Worm (Caenorhabditis elegans): Measurements from ENCODE around the gene odr-1.
A peak's percentile ranks its signal among the peaks of the same experiment; 100 is the strongest.

The odr-1 gene

DNA sequence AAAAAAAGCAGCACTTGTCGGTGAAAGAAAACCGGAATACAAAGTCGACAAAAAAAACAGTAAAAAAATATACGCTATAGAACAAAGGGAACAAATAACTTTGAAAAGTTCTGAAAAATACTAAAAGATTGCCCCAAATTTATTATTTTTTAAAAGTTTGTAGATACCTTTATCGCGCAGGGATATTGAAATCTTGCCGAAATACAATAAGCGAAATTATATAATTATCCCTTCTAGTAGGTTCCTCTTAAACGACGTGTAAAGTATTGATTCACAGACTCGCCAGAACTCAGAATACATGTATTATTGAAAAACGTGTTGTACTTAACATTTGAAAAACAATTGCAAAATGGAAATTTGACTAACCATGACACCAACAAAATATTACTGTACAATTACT lies 36.4 kb downstream of the odr-1 start:
- TF ChIP-seq snpc-1.2 (GFP tag; IDR thresholded peaks at IDR 0.05): no peak
- no peak for TF ChIP-seq tag-97 (GFP tag; IDR thresholded peaks at IDR 0.05)
- peak; percentile 53 for TF ChIP-seq ceh-32 (tag; optimal IDR thresholded peaks at IDR 0.05; ENCODE audit: poor library complexity)
- no peak for TF ChIP-seq snpc-4 (tag; optimal IDR thresholded peaks at IDR 0.05)
- peak in 1 of 2 experiments; percentile 27 for TF ChIP-seq ZK546.5 (tag; optimal IDR thresholded peaks at IDR 0.05)
- TF ChIP-seq egl-27 (tag; optimal IDR thresholded peaks at IDR 0.05): no peak
- TF ChIP-seq zfp-2 (tag; optimal IDR thresholded peaks at IDR 0.05): peak; percentile 30
- no peak for TF ChIP-seq set-16 (GFP tag; IDR thresholded peaks at IDR 0.05)
- TF ChIP-seq lin-38 (GFP tag; IDR thresholded peaks at IDR 0.05): peak; percentile 70
- TF ChIP-seq F44E2.7 (GFP tag; IDR thresholded peaks at IDR 0.05): no peak
- TF ChIP-seq nhr-28 (tag; optimal IDR thresholded peaks at IDR 0.05): peak; percentile 80
- peak; percentile 75; the same call in 1 of the 2 replicates for TF ChIP-seq mdt-29 (GFP tag; IDR thresholded peaks at IDR 0.05)
- TF ChIP-seq hlh-30 (tag; optimal IDR thresholded peaks at IDR 0.05; ENCODE audit: insufficient read depth): peak; percentile 81
- no peak for TF ChIP-seq daf-19 (GFP tag; conservative IDR thresholded peaks at IDR 0.05)
- peak; percentile 72 for TF ChIP-seq ceh-28 (tag; optimal IDR thresholded peaks at IDR 0.05)
- no peak for TF ChIP-seq R02D3.7 (tag; optimal IDR thresholded peaks at IDR 0.05)
- no peak for TF ChIP-seq ama-1 (optimal IDR thresholded peaks at IDR 0.05)
- TF ChIP-seq fkh-10 (GFP tag; optimal IDR thresholded peaks at IDR 0.05): peak; percentile 82
- peak; percentile 95 for TF ChIP-seq ztf-7 (tag; optimal IDR thresholded peaks at IDR 0.05)
- peak; percentile 66 for TF ChIP-seq php-3 (GFP tag; IDR thresholded peaks at IDR 0.05)
- TF ChIP-seq pha-4 (GFP tag; IDR thresholded peaks at IDR 0.05): peak; percentile 77; the same call in 1 of the 2 replicates
- TF ChIP-seq pha-4 (tag; optimal IDR thresholded peaks at IDR 0.05): peak; percentile 43
- TF ChIP-seq sdz-12 (GFP tag; optimal IDR thresholded peaks at IDR 0.05): no peak
- peak; percentile 83 for TF ChIP-seq dmd-6 (GFP tag; IDR thresholded peaks at IDR 0.05)
- TF ChIP-seq nhr-25 (tag; optimal IDR thresholded peaks at IDR 0.05; ENCODE audit: borderline replicate concordance, insufficient read depth): no peak
- no peak for TF ChIP-seq unc-130 (GFP tag; optimal IDR thresholded peaks at IDR 0.05)
- peak; percentile 98 for TF ChIP-seq mep-1 (tag; optimal IDR thresholded peaks at IDR 0.05)
- peak in 1 of 2 experiments; percentile 68 for TF ChIP-seq unc-62 (GFP tag; optimal IDR thresholded peaks at IDR 0.05 in 1 of 2)
- TF ChIP-seq unc-62 (tag; optimal IDR thresholded peaks at IDR 0.05): no peak
- no peak for TF ChIP-seq ZK337.2 (GFP tag; IDR thresholded peaks at IDR 0.05)
- TF ChIP-seq ceh-20 (GFP tag; IDR thresholded peaks at IDR 0.05): peak; percentile 61; the same call in 1 of the 2 replicates
- TF ChIP-seq nhr-237 (tag; optimal IDR thresholded peaks at IDR 0.05): peak; percentile 60
- peak; percentile 96 for TF ChIP-seq hmg-1.1 (GFP tag; IDR thresholded peaks at IDR 0.05)
- no peak for TF ChIP-seq daf-8 (GFP tag; IDR thresholded peaks at IDR 0.05)
- peak; percentile 94 for TF ChIP-seq T26A8.4 (GFP tag; IDR thresholded peaks at IDR 0.05)
- peak; percentile 66 to 73 for TF ChIP-seq mdl-1 (tag; optimal IDR thresholded peaks at IDR 0.05)
- peak; percentile 90 for TF ChIP-seq jun-1 (tag; optimal IDR thresholded peaks at IDR 0.05)
- TF ChIP-seq pqm-1 (tag; optimal IDR thresholded peaks at IDR 0.05): peak; percentile 28
- TF ChIP-seq lin-39 (tag; optimal IDR thresholded peaks at IDR 0.05): no peak
- peak; percentile 92 for TF ChIP-seq aha-1 (tag)
- peak; percentile 57 for TF ChIP-seq spr-3 (GFP tag; optimal IDR thresholded peaks at IDR 0.05)
- peak; percentile 62 for TF ChIP-seq nhr-10 (tag; optimal IDR thresholded peaks at IDR 0.05)
- peak; percentile 34 for TF ChIP-seq nhr-11 (tag; optimal IDR thresholded peaks at IDR 0.05)
- TF ChIP-seq ztf-11 (tag; optimal IDR thresholded peaks at IDR 0.05): no peak
- TF ChIP-seq Y105C5A.15 (GFP tag; IDR thresholded peaks at IDR 0.05): no peak
- TF ChIP-seq aly-2 (tag; optimal IDR thresholded peaks at IDR 0.05): no peak
- peak; percentile 97 for TF ChIP-seq nhr-102 (tag; optimal IDR thresholded peaks at IDR 0.05)
- TF ChIP-seq lin-1 (GFP tag; IDR thresholded peaks at IDR 0.05): 0 out of 2 replicates have a peak, but pooled peaks have one; percentile 11
- TF ChIP-seq dmd-9 (GFP tag; IDR thresholded peaks at IDR 0.05): no peak
- TF ChIP-seq T20F7.1 (GFP tag; optimal IDR thresholded peaks at IDR 0.05): peak; percentile 87
- peak in 1 of 2 experiments; percentile 66; a peak in 1 of 4 replicates for TF ChIP-seq madf-5 (GFP tag; IDR thresholded peaks at IDR 0.05)
- TF ChIP-seq attf-4 (tag; optimal IDR thresholded peaks at IDR 0.05): no peak
- TF ChIP-seq lin-15B (tag; optimal IDR thresholded peaks at IDR 0.05): no peak

All from whole organism, L4 larva.